Fruit fly (Drosophila melanogaster) whole organism, embryonic: ENCODE results near the gene SP555.

ENCODE experiments used
- CG10274 ChIP-seq: fragments of 200-800 bp; sonication (Bioruptor generic); optimal IDR thresholded peaks from 3 replicates; lab custom pipeline; 2017; ENCODE audit warnings: missing biosample characterization, mild to moderate bottlenecking, missing genetic modification characterization
- CG10543 ChIP-seq: fragments of 200-800 bp; sonication (Bioruptor generic); optimal IDR thresholded peaks from 3 replicates; lab custom pipeline; 2017; ENCODE audit warnings: missing biosample characterization, mild to moderate bottlenecking, missing genetic modification characterization, moderate library complexity
- CG13894 ChIP-seq: fragments of 200-800 bp; sonication (Bioruptor generic); optimal IDR thresholded peaks from 3 replicates; lab custom pipeline; 2018; ENCODE audit warnings: missing biosample characterization, mild to moderate bottlenecking, missing genetic modification characterization, moderate library complexity
- CG15479 ChIP-seq: fragments of 200-800 bp; sonication (Bioruptor generic); optimal IDR thresholded peaks from 3 replicates; lab custom pipeline; 2019; ENCODE audit warnings: missing biosample characterization, mild to moderate bottlenecking, missing genetic modification characterization, moderate library complexity
- CG16863 ChIP-seq: fragments of 200-800 bp; sonication (Bioruptor generic); optimal IDR thresholded peaks from 3 replicates; lab custom pipeline; 2016; ENCODE audit warnings: missing biosample characterization, missing genetic modification characterization
- CG17829 ChIP-seq: fragments of 200-800 bp; optimal IDR thresholded peaks from 2 replicates; lab custom pipeline; 2019; ENCODE audit warnings: missing biosample characterization, mild to moderate bottlenecking, missing genetic modification characterization, moderate library complexity
- CG31224 ChIP-seq: fragments of 200-800 bp; sonication (Bioruptor generic); IDR thresholded peaks from 2 replicates; pipeline ENCODE4 v1.3.6; 2022; ENCODE audit warnings: missing biosample characterization, missing genetic modification characterization
- CG4854 ChIP-seq: fragments of 200-800 bp; sonication (Bioruptor generic); optimal IDR thresholded peaks from 2 replicates; lab custom pipeline; 2016; ENCODE audit warnings: missing biosample characterization, missing genetic modification characterization, inconsistent platforms
- CG7372 ChIP-seq: fragments of 200-800 bp; sonication (Bioruptor generic); IDR thresholded peaks from 2 replicates; pipeline ENCODE4 v1.3.6; 2022; ENCODE audit warnings: missing biosample characterization, missing genetic modification characterization
- CG8089 ChIP-seq: fragments of 200-800 bp; sonication (Bioruptor generic); optimal IDR thresholded peaks from 3 replicates; lab custom pipeline; 2016; ENCODE audit warnings: missing biosample characterization, missing genetic modification characterization
- CG8281 ChIP-seq: fragments of 200-800 bp; sonication (Bioruptor generic); optimal IDR thresholded peaks from 2 replicates; lab custom pipeline; 2018; ENCODE audit warnings: missing biosample characterization, mild to moderate bottlenecking, missing genetic modification characterization, moderate library complexity
- CG9437 ChIP-seq: fragments of 200-800 bp; sonication (Bioruptor generic); optimal IDR thresholded peaks from 2 replicates; lab custom pipeline; 2018; ENCODE audit warnings: missing biosample characterization, mild to moderate bottlenecking, missing genetic modification characterization
- CG9797 ChIP-seq: fragments of 200-800 bp; sonication (Bioruptor generic); optimal IDR thresholded peaks from 3 replicates; lab custom pipeline; 2018; ENCODE audit warnings: missing biosample characterization, mild to moderate bottlenecking, missing genetic modification characterization
- CG9876 ChIP-seq: fragments of 200-800 bp; sonication (Bioruptor generic); optimal IDR thresholded peaks from 2 replicates; lab custom pipeline; 2016; ENCODE audit warnings: missing biosample characterization, missing genetic modification characterization
- CG9932 ChIP-seq: fragments of 200-800 bp; sonication (Bioruptor generic); IDR thresholded peaks from 2 replicates; pipeline ENCODE4 v1.3.6; 2022; ENCODE audit warnings: missing biosample characterization, missing genetic modification characterization
- Fer2 ChIP-seq: fragments of 200-800 bp; sonication (Bioruptor generic); optimal IDR thresholded peaks from 2 replicates; lab custom pipeline; 2018; ENCODE audit warnings: missing biosample characterization, mild to moderate bottlenecking, missing genetic modification characterization, moderate library complexity
- GATAe ChIP-seq: fragments of 200-800 bp; sonication (Bioruptor generic); conservative IDR thresholded peaks from 2 replicates; pipeline ENCODE4 v1.3.6; 2022; ENCODE audit warnings: missing biosample characterization, missing genetic modification characterization
- H2.0 ChIP-seq: fragments of 200-800 bp; sonication (Bioruptor generic); IDR thresholded peaks from 2 replicates; pipeline ENCODE4 v1.3.6; 2022; ENCODE audit warnings: missing biosample characterization, missing genetic modification characterization
- HmgD ChIP-seq: fragments of 200-800 bp; sonication (Bioruptor generic); optimal IDR thresholded peaks from 3 replicates; lab custom pipeline; 2016; ENCODE audit warnings: missing biosample characterization, missing genetic modification characterization
- Hmr ChIP-seq: fragments of 200-800 bp; sonication (Bioruptor generic); optimal IDR thresholded peaks from 3 replicates; lab custom pipeline; 2017; ENCODE audit warnings: mild to moderate bottlenecking, missing biosample characterization, missing genetic modification reagents, missing genetic modification characterization
- MTF-1 ChIP-seq: fragments of 200-800 bp; sonication (Bioruptor generic); optimal IDR thresholded peaks from 2 replicates; lab custom pipeline; 2018; ENCODE audit warnings: missing biosample characterization, mild to moderate bottlenecking, missing genetic modification characterization, borderline replicate concordance
- Mad ChIP-seq: fragments of 200-800 bp; sonication (Bioruptor generic); optimal IDR thresholded peaks from 2 replicates; lab custom pipeline; 2016; ENCODE audit warnings: missing biosample characterization, missing genetic modification characterization
- Max ChIP-seq: fragments of 200-800 bp; sonication (Bioruptor generic); optimal IDR thresholded peaks from 2 replicates; lab custom pipeline; 2016; ENCODE audit warnings: missing biosample characterization, mild to moderate bottlenecking, missing genetic modification characterization
- NK7.1 ChIP-seq: fragments of 200-800 bp; sonication (Bioruptor generic); optimal IDR thresholded peaks from 3 replicates; lab custom pipeline; 2016; ENCODE audit warnings: missing biosample characterization, missing genetic modification characterization
- PHDP ChIP-seq: fragments of 200-800 bp; sonication (Bioruptor generic); optimal IDR thresholded peaks from 3 replicates; lab custom pipeline; 2018; ENCODE audit warnings: missing biosample characterization, mild to moderate bottlenecking, missing genetic modification characterization, moderate library complexity
- Ptx1 ChIP-seq: fragments of 200-800 bp; sonication (Bioruptor generic); IDR thresholded peaks from 2 replicates; pipeline ENCODE4 v1.3.6; 2022; ENCODE audit warnings: missing biosample characterization, missing genetic modification characterization
- Sry-δ ChIP-seq: fragments of 200-800 bp; sonication (Bioruptor generic); optimal IDR thresholded peaks from 2 replicates; lab custom pipeline; 2016; ENCODE audit warnings: missing biosample characterization, missing genetic modification characterization
- Stat92E ChIP-seq, 3 experiments: fragments of >200 bp in 2 of 3; fragments of 200-800 bp in 1 of 3; sonication (Bioruptor generic) in 1 of 3; optimal IDR thresholded peaks; 2 replicates each; lab custom pipeline; 2017 to 2019; ENCODE audit warnings: missing biosample characterization in 3 of 3, missing genetic modification characterization in 3 of 3, mild to moderate bottlenecking in 1 of 3, moderate library complexity in 1 of 3
- Xbp1 ChIP-seq: fragments of 200-800 bp; sonication (Bioruptor generic); optimal IDR thresholded peaks from 3 replicates; lab custom pipeline; 2016; ENCODE audit warnings: missing biosample characterization, mild to moderate bottlenecking, missing genetic modification characterization
- aop ChIP-seq: fragments of 200-800 bp; sonication (Bioruptor generic); IDR thresholded peaks from 2 replicates; pipeline ENCODE4 v1.3.6; 2022; ENCODE audit warnings: missing biosample characterization, missing genetic modification characterization
- ash1 ChIP-seq: fragments of 200-800 bp; sonication (Bioruptor generic); optimal IDR thresholded peaks from 2 replicates; lab custom pipeline; 2018; ENCODE audit warnings: missing biosample characterization, mild to moderate bottlenecking, missing genetic modification characterization
- az2 ChIP-seq: fragments of 200-800 bp; sonication (Bioruptor generic); optimal IDR thresholded peaks from 3 replicates; lab custom pipeline; 2016; ENCODE audit warnings: missing biosample characterization, missing genetic modification characterization
- bcd ChIP-seq: fragments of 200-800 bp; sonication (Bioruptor generic); optimal IDR thresholded peaks from 2 replicates; lab custom pipeline; 2017; ENCODE audit warnings: missing biosample characterization, mild to moderate bottlenecking, missing genetic modification characterization
- cas ChIP-seq: fragments of 200-800 bp; sonication (Bioruptor generic); IDR thresholded peaks from 2 replicates; pipeline ENCODE4 v1.3.6; 2022; ENCODE audit warnings: missing biosample characterization, missing genetic modification characterization
- cato ChIP-seq: fragments of 200-800 bp; sonication (Bioruptor generic); optimal IDR thresholded peaks from 2 replicates; lab custom pipeline; 2016; ENCODE audit warnings: missing biosample characterization, missing genetic modification characterization, borderline replicate concordance
- cwo ChIP-seq: fragments of 200-800 bp; sonication (Bioruptor generic); optimal IDR thresholded peaks from 3 replicates; lab custom pipeline; 2017; ENCODE audit warnings: missing biosample characterization, missing genetic modification characterization, mild to moderate bottlenecking, moderate library complexity, missing genetic modification reagents
- dpn ChIP-seq, 2 experiments: fragments of 200-800 bp; sonication (Bioruptor generic); optimal IDR thresholded peaks; 3 replicates each; lab custom pipeline; 2016; ENCODE audit warnings: missing biosample characterization in 2 of 2, missing genetic modification characterization in 2 of 2
- emc ChIP-seq: fragments of 200-800 bp; sonication (Bioruptor generic); optimal IDR thresholded peaks from 2 replicates; lab custom pipeline; 2016; ENCODE audit warnings: missing biosample characterization, missing genetic modification characterization
- fd96Cb ChIP-seq: fragments of 200-800 bp; sonication (Bioruptor generic); optimal IDR thresholded peaks from 2 replicates; lab custom pipeline; 2018; ENCODE audit warnings: missing biosample characterization, mild to moderate bottlenecking, missing genetic modification characterization, moderate library complexity
- gcm2 ChIP-seq: fragments of 200-800 bp; sonication (Bioruptor generic); optimal IDR thresholded peaks from 2 replicates; lab custom pipeline; 2016; ENCODE audit warnings: missing biosample characterization, missing genetic modification characterization
- klu ChIP-seq: fragments of 200-800 bp; sonication (Bioruptor generic); IDR thresholded peaks from 2 replicates; pipeline ENCODE4 v1.3.6; 2022; ENCODE audit warnings: missing biosample characterization, missing genetic modification characterization
- lilli ChIP-seq: fragments of 200-800 bp; sonication (Bioruptor generic); optimal IDR thresholded peaks from 3 replicates; lab custom pipeline; 2016; ENCODE audit warnings: missing biosample characterization, missing genetic modification characterization
- odd ChIP-seq: fragments of 200-800 bp; sonication (Bioruptor generic); optimal IDR thresholded peaks from 2 replicates; lab custom pipeline; 2017; ENCODE audit warnings: missing biosample characterization, mild to moderate bottlenecking, missing genetic modification characterization
- pan ChIP-seq, 4 experiments: fragments of >200 bp in 3 of 4; fragments of 200-800 bp in 1 of 4; sonication (Bioruptor generic) in 1 of 4; optimal IDR thresholded peaks in 3 of 4; IDR thresholded peaks in 1 of 4; 2 replicates each; pipeline versions ENCODE4 v1.3.6 to Lab custom; 2017 to 2022; ENCODE audit warnings: missing biosample characterization in 2 of 4, missing genetic modification characterization in 2 of 4, mixed read lengths in 1 of 4
- pfk ChIP-seq: fragments of 200-800 bp; sonication (Bioruptor generic); optimal IDR thresholded peaks from 2 replicates; lab custom pipeline; 2018; ENCODE audit warnings: missing biosample characterization, mild to moderate bottlenecking, missing genetic modification characterization, moderate library complexity
- slp2 ChIP-seq: fragments of 200-800 bp; sonication (Bioruptor generic); optimal IDR thresholded peaks from 2 replicates; lab custom pipeline; 2016; ENCODE audit warnings: missing biosample characterization, missing genetic modification characterization
- tin ChIP-seq: fragments of 200-800 bp; sonication (Bioruptor generic); optimal IDR thresholded peaks from 3 replicates; lab custom pipeline; 2016; ENCODE audit warnings: missing biosample characterization, missing genetic modification characterization
- twi ChIP-seq: fragments of 200-800 bp; optimal IDR thresholded peaks from 2 replicates; lab custom pipeline; 2019; ENCODE audit warnings: missing biosample characterization, mild to moderate bottlenecking, missing genetic modification characterization, moderate library complexity
- tx ChIP-seq: fragments of 200-800 bp; sonication (Bioruptor generic); optimal IDR thresholded peaks from 2 replicates; lab custom pipeline; 2016; ENCODE audit warnings: missing biosample characterization, missing genetic modification characterization
- unc-4 ChIP-seq: fragments of 200-800 bp; sonication (Bioruptor generic); IDR thresholded peaks from 2 replicates; pipeline ENCODE4 v1.3.6; 2022; ENCODE audit warnings: missing biosample characterization, missing genetic modification characterization; ENCODE audit not compliant: partially characterized antibody

Gene SP555

dm6 chr2L:5010784-5011260, 26.7 kb upstream of the SP555 start, which contains the start of the genes CG31917, Tfb5 and SelT (continued):
- peak; percentile 15 for TF ChIP-seq fd96Cb (tag; lab: Kevin White, UChicago)
- TF ChIP-seq pfk (GFP tag; lab: Kevin White, UChicago): no peak
- peak; percentile 50 for TF ChIP-seq twi (tag; lab: Kevin White, UChicago)
- TF ChIP-seq H2.0 (GFP tag; lab: Robert Waterston, UW): no peak
- TF ChIP-seq tx (GFP tag; lab: Kevin White, UChicago): peak; percentile 47
- TF ChIP-seq CG10274 (GFP tag; lab: Kevin White, UChicago): no peak
- no peak for TF ChIP-seq gcm2 (GFP tag; lab: Kevin White, UChicago)
- TF ChIP-seq CG17829 (tag; lab: Kevin White, UChicago): peak; percentile 63
- peak; percentile 62 for TF ChIP-seq HmgD (GFP tag; lab: Kevin White, UChicago)
- no peak for TF ChIP-seq CG15479 (GFP tag; lab: Kevin White, UChicago)
- TF ChIP-seq slp2 (GFP tag; lab: Kevin White, UChicago): no peak
- TF ChIP-seq Hmr (GFP tag; lab: Kevin White, UChicago): peak; percentile 73
- no peak for TF ChIP-seq MTF-1 (GFP tag; lab: Kevin White, UChicago)
- peak; percentile 78 for TF ChIP-seq CG9932 (GFP tag; lab: Robert Waterston, UW)
- peak; percentile 82 for TF ChIP-seq lilli (GFP tag; lab: Kevin White, UChicago)
- peak; percentile 68 for TF ChIP-seq PHDP (tag; lab: Kevin White, UChicago)
- TF ChIP-seq GATAe (GFP tag; lab: Robert Waterston, UW): no peak
- peak; percentile 51 for TF ChIP-seq tin (GFP tag; lab: Kevin White, UChicago)
- TF ChIP-seq CG4854 (GFP tag; lab: Kevin White, UChicago): peak; percentile 39
- no peak for TF ChIP-seq aop (GFP tag; lab: Robert Waterston, UW)
- TF ChIP-seq Ptx1 (GFP tag; lab: Robert Waterston, UW): peak; percentile 56; the same call in 1 of the 2 replicates
- peak; percentile 36 for TF ChIP-seq az2 (GFP tag; lab: Kevin White, UChicago)
- peak; percentile 8 for TF ChIP-seq cato
- 0 out of 2 replicates have a peak, but pooled peaks have one; percentile 21 for TF ChIP-seq CG7372 (GFP tag; lab: Robert Waterston, UW)
- no peak for TF ChIP-seq CG13894 (tag; lab: Kevin White, UChicago)
- TF ChIP-seq CG8281 (tag; lab: Kevin White, UChicago): no peak
- peak; percentile 79 for TF ChIP-seq unc-4
- no peak for TF ChIP-seq CG9437
- peak; percentile 40 for TF ChIP-seq Mad (GFP tag; lab: Kevin White, UChicago)
- peak; percentile 59 for TF ChIP-seq Max (GFP tag; lab: Kevin White, UChicago)
- no peak for TF ChIP-seq ash1 (GFP tag; lab: Kevin White, UChicago)
- no peak for TF ChIP-seq NK7.1
- TF ChIP-seq pan (optimal IDR thresholded peaks at IDR 0.05; lab: Kevin White, UChicago): no peak
- TF ChIP-seq pan (GFP tag; optimal IDR thresholded peaks at IDR 0.05 in 1 of 2, IDR thresholded peaks at IDR 0.05 in 1 of 2): no peak
- peak in 1 of 3 experiments; percentile 59 for TF ChIP-seq Stat92E (GFP tag; optimal IDR thresholded peaks at IDR 0.05; lab: Kevin White, UChicago)
- TF ChIP-seq cwo (GFP tag; lab: Kevin White, UChicago): peak; percentile 28
- no peak for TF ChIP-seq CG8089
- TF ChIP-seq odd: no peak
- no peak for TF ChIP-seq emc (GFP tag; lab: Kevin White, UChicago)
- TF ChIP-seq CG16863 (GFP tag; lab: Kevin White, UChicago): peak; percentile 57
- TF ChIP-seq cas (GFP tag; lab: Robert Waterston, UW): no peak
- peak; percentile 16 to 67 for TF ChIP-seq dpn (GFP tag; optimal IDR thresholded peaks at IDR 0.05; lab: Kevin White, UChicago)
- TF ChIP-seq Sry-δ: peak; percentile 91
- TF ChIP-seq CG31224 (GFP tag; lab: Robert Waterston, UW): no peak
- peak; percentile 17 for TF ChIP-seq Fer2 (tag; lab: Kevin White, UChicago)
- peak; percentile 32 for TF ChIP-seq bcd (GFP tag; lab: Kevin White, UChicago)
- peak; percentile 29 for TF ChIP-seq CG10543 (GFP tag; lab: Kevin White, UChicago)
- TF ChIP-seq CG9797: peak; percentile 30
- TF ChIP-seq Xbp1 (GFP tag; lab: Kevin White, UChicago): peak; percentile 65
- no peak for TF ChIP-seq klu (GFP tag; lab: Robert Waterston, UW)
- TF ChIP-seq CG9876 (GFP tag; lab: Kevin White, UChicago): peak; percentile 21
